Fruit fly (Drosophila melanogaster): ENCODE results near the gene AkhR.

The AkhR gene

dm6 chr2L:6698387-6698786, 17.6 kb downstream of the AkhR start (continued):
- TF ChIP-seq Nf-YB (GFP tag; optimal IDR thresholded peaks at IDR 0.05) (no peak), ash1 (GFP tag; optimal IDR thresholded peaks at IDR 0.05) (no peak), CG17385 (GFP tag; optimal IDR thresholded peaks at IDR 0.05) (peak; percentile 8), CG1024 (GFP tag; IDR thresholded peaks at IDR 0.05) (0 out of 2 replicates have a peak, but pooled peaks have one; percentile 17), CG3838 (GFP tag; optimal IDR thresholded peaks at IDR 0.05) (no peak), CG30020 (tag; optimal IDR thresholded peaks at IDR 0.05) (no peak), CG17361 (GFP tag; IDR thresholded peaks at IDR 0.05) (peak; percentile 39; the same call in 1 of the 3 replicates), croc (GFP tag; conservative IDR thresholded peaks at IDR 0.05) (no peak), hb (GFP tag; IDR thresholded peaks at IDR 0.05; ENCODE audit: partially characterized antibody) (no peak), ken (GFP tag; IDR thresholded peaks at IDR 0.05) (peak; percentile 33; the same call in 1 of the 3 replicates), ttk (GFP tag; IDR thresholded peaks at IDR 0.05) (peak; percentile 42), klu (GFP tag; IDR thresholded peaks at IDR 0.05) (no peak), Trl (optimal IDR thresholded peaks at IDR 0.05) (no peak), Trl (GFP tag; optimal IDR thresholded peaks at IDR 0.05) (no peak), maf-S (GFP tag; optimal IDR thresholded peaks at IDR 0.05) (no peak), BtbVII (GFP tag; optimal IDR thresholded peaks at IDR 0.05) (no peak), Rx (GFP tag; IDR thresholded peaks at IDR 0.05) (peak; percentile 33; the same call in 1 of the 2 replicates), GATAe (GFP tag; conservative IDR thresholded peaks at IDR 0.05) (no peak), Ptx1 (GFP tag; IDR thresholded peaks at IDR 0.05) (peak; percentile 72), D19A (tag; optimal IDR thresholded peaks at IDR 0.05) (peak; percentile 11), CG34224 (GFP tag; IDR thresholded peaks at IDR 0.05; ENCODE audit: partially characterized antibody) (no peak), CG2202 (tag; optimal IDR thresholded peaks at IDR 0.05) (no peak), pum (GFP tag; optimal IDR thresholded peaks at IDR 0.05) (peak; percentile 38), ci (GFP tag; IDR thresholded peaks at IDR 0.05) (peak; percentile 67), Hmx (GFP tag; optimal IDR thresholded peaks at IDR 0.05) (no peak), bab2 (GFP tag; optimal IDR thresholded peaks at IDR 0.05) (peak; percentile 8), CG10267 (tag; optimal IDR thresholded peaks at IDR 0.05) (peak; percentile 18), CG15479 (GFP tag; optimal IDR thresholded peaks at IDR 0.05) (no peak), Sin3A (optimal IDR thresholded peaks at IDR 0.05) (no peak), CG34376 (GFP tag; optimal IDR thresholded peaks at IDR 0.05) (no peak), H15 (GFP tag; IDR thresholded peaks at IDR 0.05) (no peak), CG17328 (GFP tag; IDR thresholded peaks at IDR 0.05) (peak; percentile 75), Poxn (GFP tag; IDR thresholded peaks at IDR 0.05) (no peak), CG15269 (tag; optimal IDR thresholded peaks at IDR 0.05) (peak; percentile 58), en (GFP tag; optimal IDR thresholded peaks at IDR 0.05) (no peak), CG6654 (GFP tag; optimal IDR thresholded peaks at IDR 0.05) (no peak), CG4730 (GFP tag; IDR thresholded peaks at IDR 0.05) (0 out of 2 replicates have a peak, but pooled peaks have one; percentile 42), Med (GFP tag) (peak; percentile 84), CG8924 (tag; optimal IDR thresholded peaks at IDR 0.05) (peak; percentile 50), Oli (tag; optimal IDR thresholded peaks at IDR 0.05) (peak; percentile 53), Blimp-1 (GFP tag; optimal IDR thresholded peaks at IDR 0.05) (peak; percentile 45), HLHmδ (GFP tag; optimal IDR thresholded peaks at IDR 0.05) (no peak), CG7928 (GFP tag; optimal IDR thresholded peaks at IDR 0.05) (no peak), Ada2b (GFP tag; IDR thresholded peaks at IDR 0.05) (peak; percentile 43; the same call in 1 of the 2 replicates), luna (GFP tag; optimal IDR thresholded peaks at IDR 0.05) (no peak), lbe (GFP tag; optimal IDR thresholded peaks at IDR 0.05) (peak; percentile 40), CG12769 (tag; optimal IDR thresholded peaks at IDR 0.05) (peak; percentile 58), fu2 (GFP tag; optimal IDR thresholded peaks at IDR 0.05) (no peak), Hand (GFP tag; optimal IDR thresholded peaks at IDR 0.05) (no peak), Scr (GFP tag; IDR thresholded peaks at IDR 0.05; ENCODE audit: partially characterized antibody) (no peak), CG6765 (GFP tag; optimal IDR thresholded peaks at IDR 0.05) (no peak), CG11085 (GFP tag; IDR thresholded peaks at IDR 0.05) (0 out of 2 replicates have a peak, but pooled peaks have one; percentile 18)

Measured in whole organism, embryonic.